Worm (Caenorhabditis elegans): ENCODE data around the gene C46G7.1.

The C46G7.1 gene

DNA sequence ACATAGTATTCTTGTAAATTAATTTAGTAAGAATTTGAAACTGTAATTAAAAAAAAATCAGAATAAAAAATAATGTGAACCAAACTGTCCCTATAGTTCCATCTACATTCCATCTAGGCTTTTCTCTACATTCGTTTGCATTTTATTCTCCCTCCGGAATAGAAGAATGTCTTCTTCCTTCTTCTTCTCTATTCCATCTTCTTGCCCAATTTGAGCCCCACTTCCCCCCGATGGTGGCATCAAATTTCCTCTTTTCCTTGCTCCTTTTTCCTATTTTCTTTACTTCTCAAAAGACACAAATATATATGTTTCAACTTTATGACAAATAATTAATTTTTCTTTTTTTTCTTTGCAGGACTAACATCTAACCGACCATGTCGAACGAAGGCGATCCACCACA lies 42.6 kb upstream of the C46G7.1 start, which contains the start of gene unc-44:
unc-44 (plus strand) TSS at position 356 of the 400 bp plus-strand sequence.
- TF ChIP-seq unc-62 (GFP tag; optimal IDR thresholded peaks at IDR 0.05 in 1 of 2): peak in 1 of 2 experiments; percentile 65
- TF ChIP-seq unc-62 (tag; optimal IDR thresholded peaks at IDR 0.05): no peak
- no peak for TF ChIP-seq lin-29 (GFP tag; IDR thresholded peaks at IDR 0.05)

ce11 chrIV:5977276-5977675 lies 40.5 kb upstream of the C46G7.1 start:
- peak in 1 of 2 experiments; percentile 12 for TF ChIP-seq mdl-1 (tag; optimal IDR thresholded peaks at IDR 0.05)
- no peak for TF ChIP-seq hmg-1.1 (GFP tag; IDR thresholded peaks at IDR 0.05)
- peak; percentile 2 for TF ChIP-seq mep-1 (tag; optimal IDR thresholded peaks at IDR 0.05)
- TF ChIP-seq ctbp-1 (GFP tag; IDR thresholded peaks at IDR 0.05): 0 out of 2 replicates have a peak, but pooled peaks have one; percentile 33

- TF ChIP-seq nhr-42 (GFP tag; IDR thresholded peaks at IDR 0.05): no peak
- TF ChIP-seq duxl-1 (tag; optimal IDR thresholded peaks at IDR 0.05; ENCODE audit: poor library complexity): no peak
These were observed 38.0 kb upstream of the C46G7.1 start for ce11 chrIV:5979818-5980217.

DNA sequence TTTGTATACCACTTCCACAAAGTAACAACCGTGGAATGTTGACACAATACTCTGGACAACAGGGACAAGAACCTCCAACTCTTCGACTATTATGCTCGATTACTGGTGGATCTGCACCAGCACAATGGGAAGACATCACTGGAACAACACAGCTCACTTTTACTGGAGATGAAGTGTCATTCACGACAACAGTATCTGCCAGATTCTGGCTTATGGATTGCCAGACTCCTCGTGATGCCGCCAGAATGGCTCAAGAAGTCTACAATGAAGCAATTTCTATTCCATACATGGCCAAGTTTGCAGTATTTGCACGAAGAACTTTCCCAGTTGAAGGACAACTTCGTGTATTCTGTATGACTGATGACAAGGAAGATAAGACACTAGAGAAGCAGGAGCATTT lies 34.6 kb upstream of the C46G7.1 start:
- peak; percentile 59 for TF ChIP-seq aha-1 (tag)
- no peak for TF ChIP-seq jun-1 (tag; optimal IDR thresholded peaks at IDR 0.05)

DNA sequence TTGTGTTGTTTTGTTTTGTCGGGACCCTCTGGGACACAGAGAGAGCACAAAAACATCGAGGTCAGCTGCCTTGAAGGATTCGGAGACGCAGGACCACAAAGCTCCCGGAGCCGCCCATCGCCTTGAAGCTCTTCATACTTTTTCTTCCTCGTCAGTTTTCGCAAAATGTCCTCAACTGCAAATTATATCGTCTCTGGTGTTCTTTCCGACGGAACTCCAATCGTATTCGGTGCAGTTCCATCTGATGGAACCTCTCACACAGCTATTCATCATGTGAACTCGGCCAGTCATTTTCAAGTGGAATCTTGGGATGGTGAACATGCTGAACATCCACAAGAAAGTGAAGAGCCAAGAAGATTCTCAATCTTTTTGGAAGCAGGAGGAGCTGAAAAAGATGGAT lies 32.4 kb upstream of the C46G7.1 start:
- TF ChIP-seq zip-2 (tag; optimal IDR thresholded peaks at IDR 0.05) (no peak), aha-1 (tag) (peak; percentile 86), nhr-6 (tag; optimal IDR thresholded peaks at IDR 0.05) (no peak), cey-2 (tag; optimal IDR thresholded peaks at IDR 0.05; ENCODE audit: borderline replicate concordance, insufficient read depth) (no peak), nhr-41 (GFP tag; IDR thresholded peaks at IDR 0.05) (no peak), daf-16 (GFP tag; optimal IDR thresholded peaks at IDR 0.05) (peak in 1 of 2 experiments; percentile 52), daf-16 (tag; optimal IDR thresholded peaks at IDR 0.05) (no peak), aly-2 (tag; optimal IDR thresholded peaks at IDR 0.05) (peak; percentile 68)

DNA sequence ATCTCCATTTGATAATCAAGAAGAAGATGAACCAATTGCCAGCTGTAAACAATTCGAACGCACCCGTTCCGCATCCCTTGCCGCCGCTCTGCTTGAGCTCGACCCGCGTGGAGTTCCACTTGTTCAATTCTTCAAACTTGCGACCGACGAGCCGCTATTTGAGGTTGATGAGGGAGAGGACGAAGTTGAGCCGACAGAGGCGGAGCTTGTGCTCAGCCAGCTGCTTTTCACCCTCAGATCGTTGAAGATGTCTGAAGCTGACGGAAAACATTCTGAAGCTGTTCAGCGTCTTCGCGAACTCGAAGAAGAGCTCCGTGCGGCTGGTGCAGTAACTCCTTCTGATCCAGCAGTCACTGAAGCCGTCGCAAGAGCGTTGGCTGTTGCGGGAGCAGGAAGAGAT lies 32.0 kb upstream of the C46G7.1 start:
- no peak for TF ChIP-seq duxl-1 (tag; optimal IDR thresholded peaks at IDR 0.05; ENCODE audit: poor library complexity)
- no peak for TF ChIP-seq php-3 (GFP tag; IDR thresholded peaks at IDR 0.05)
- TF ChIP-seq nhr-41 (GFP tag; IDR thresholded peaks at IDR 0.05): no peak
- TF ChIP-seq dve-1 (tag; optimal IDR thresholded peaks at IDR 0.05; ENCODE audit: insufficient read depth): no peak
- no peak for TF ChIP-seq tra-1 (GFP tag; IDR thresholded peaks at IDR 0.05)
- no peak for TF ChIP-seq lin-39 (tag; optimal IDR thresholded peaks at IDR 0.05)
- no peak for TF ChIP-seq mdl-1 (tag; optimal IDR thresholded peaks at IDR 0.05)
- peak; percentile 79 for TF ChIP-seq set-16 (GFP tag; IDR thresholded peaks at IDR 0.05)

- no peak for TF ChIP-seq F49E8.2 (tag; optimal IDR thresholded peaks at IDR 0.05; ENCODE audit: borderline replicate concordance)
- 0 out of 2 replicates have a peak, but pooled peaks have one; percentile 11 for TF ChIP-seq zfp-3 (GFP tag; conservative IDR thresholded peaks at IDR 0.05)
- TF ChIP-seq hlh-11 (tag; optimal IDR thresholded peaks at IDR 0.05): peak; percentile 37
- TF ChIP-seq hif-1 (tag; optimal IDR thresholded peaks at IDR 0.05): peak in 1 of 2 experiments; percentile 34
- 0 out of 2 replicates have a peak, but pooled peaks have one; percentile 34 for TF ChIP-seq T26A8.4 (GFP tag; IDR thresholded peaks at IDR 0.05)
These were observed 31.0 kb upstream of the C46G7.1 start for ce11 chrIV:5986829-5987228.

DNA sequence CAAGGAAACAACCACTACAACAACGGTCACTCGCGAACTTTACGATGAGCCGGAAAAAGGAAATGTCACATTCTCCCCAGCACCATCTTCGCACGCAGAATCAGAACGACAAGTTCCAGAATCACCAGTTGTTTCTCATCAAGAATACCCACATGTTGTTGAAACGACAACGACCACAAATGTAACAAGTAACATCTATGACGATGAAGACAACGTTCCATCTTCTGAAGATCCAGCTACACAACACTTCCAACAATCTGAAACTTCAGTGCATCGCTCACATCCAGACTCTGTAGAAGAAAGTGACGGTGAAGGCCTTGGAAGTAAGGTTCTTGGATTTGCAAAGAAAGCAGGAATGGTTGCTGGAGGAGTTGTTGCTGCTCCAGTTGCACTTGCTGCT lies 27.3 kb upstream of the C46G7.1 start:
- TF ChIP-seq ceh-82 (tag; optimal IDR thresholded peaks at IDR 0.05) (no peak), F49E8.2 (tag; optimal IDR thresholded peaks at IDR 0.05; ENCODE audit: borderline replicate concordance) (no peak), unc-39 (tag; optimal IDR thresholded peaks at IDR 0.05) (no peak), mxl-3 (GFP tag; optimal IDR thresholded peaks at IDR 0.05) (no peak), nhr-111 (GFP tag; optimal IDR thresholded peaks at IDR 0.05) (no peak), hmg-1.1 (GFP tag; IDR thresholded peaks at IDR 0.05) (no peak), nhr-77 (tag; optimal IDR thresholded peaks at IDR 0.05) (no peak), madf-5 (GFP tag; IDR thresholded peaks at IDR 0.05) (no peak), Y48G9A.11 (GFP tag; IDR thresholded peaks at IDR 0.05) (no peak), nhr-102 (tag; optimal IDR thresholded peaks at IDR 0.05) (no peak), ceh-28 (tag; optimal IDR thresholded peaks at IDR 0.05) (no peak), ama-1 (optimal IDR thresholded peaks at IDR 0.05) (no peak), F26F4.8 (GFP tag; conservative IDR thresholded peaks at IDR 0.05) (no peak)
